Worm (Caenorhabditis elegans) whole organism, L1 larva: ENCODE measurements around the gene spp-1.
A peak's percentile ranks its signal among the peaks of the same experiment; 100 is the strongest.

Experiments
- C34B4.2 ChIP-seq: sonication (generic microtip); optimal IDR thresholded peaks from 2 replicates; lab custom pipeline; 2017; ENCODE audit warnings: mild to moderate bottlenecking, missing genetic modification characterization, missing compliant biosample characterization
- F16B12.6 ChIP-seq: fragments of 150-350 bp; optimal IDR thresholded peaks from 2 replicates; lab custom pipeline; 2014; ENCODE audit warnings: missing biosample characterization, missing genetic modification characterization
- Y116A8C.19 ChIP-seq: sonication (generic microtip); optimal IDR thresholded peaks from 2 replicates; lab custom pipeline; 2016; ENCODE audit warnings: missing compliant biosample characterization, missing genetic modification characterization, borderline replicate concordance
- blmp-1 ChIP-seq: fragments of 150-350 bp; optimal IDR thresholded peaks from 2 replicates; lab custom pipeline; 2014; ENCODE audit warnings: missing biosample characterization, missing genetic modification characterization
- ceh-82 ChIP-seq, 3 experiments: fragments of 150-350 bp in 1 of 3; sonication (generic microtip) in 2 of 3; optimal IDR thresholded peaks; 2 replicates each; lab custom pipeline; 2014 to 2017; ENCODE audit warnings: missing biosample characterization in 3 of 3, missing genetic modification characterization in 3 of 3
- ceh-88 ChIP-seq: fragments of 200-800 bp; sonication (Bioruptor generic); IDR thresholded peaks from 2 replicates; pipeline ENCODE4 v1.3.6; 2022; ENCODE audit warnings: missing genetic modification characterization, missing compliant biosample characterization
- ces-1 ChIP-seq: fragments of 150-350 bp; optimal IDR thresholded peaks from 2 replicates; lab custom pipeline; 2014; ENCODE audit warnings: missing biosample characterization, missing genetic modification reagents, missing genetic modification characterization
- efl-1 ChIP-seq, 4 experiments: fragments of 150-350 bp; optimal IDR thresholded peaks in 3 of 4; peaks in 1 of 4; 1 replicate in 1 of 4; 2 replicates in 3 of 4; lab custom pipeline; 2014; ENCODE audit warnings: missing biosample characterization in 2 of 4, missing genetic modification characterization in 2 of 4, missing genetic modification reagents in 2 of 4
- elt-2 ChIP-seq: sonication (generic microtip); optimal IDR thresholded peaks from 2 replicates; lab custom pipeline; 2016; ENCODE audit warnings: missing genetic modification characterization, mild to moderate bottlenecking, inconsistent platforms, missing compliant biosample characterization, missing genetic modification reagents
- elt-3 ChIP-seq, 6 experiments: fragments of 150-350 bp in 1 of 6; sonication (generic microtip); optimal IDR thresholded peaks; 2 replicates each; lab custom pipeline; 2017 to 2018; ENCODE audit warnings: missing biosample characterization in 6 of 6, missing genetic modification characterization in 6 of 6, inconsistent platforms in 1 of 6
- ets-5 ChIP-seq: fragments of 200-800 bp; sonication (Bioruptor generic); IDR thresholded peaks from 2 replicates; pipeline ENCODE4 v1.3.6; 2022; ENCODE audit warnings: missing genetic modification characterization, missing compliant biosample characterization
- grh-1 ChIP-seq: fragments of 200-800 bp; sonication (Bioruptor generic); IDR thresholded peaks from 2 replicates; pipeline ENCODE4 v1.3.6; 2022; ENCODE audit warnings: missing genetic modification reagents, missing genetic modification characterization, missing compliant biosample characterization
- hlh-4 ChIP-seq: sonication (generic microtip); optimal IDR thresholded peaks from 2 replicates; lab custom pipeline; 2016; ENCODE audit warnings: mild to moderate bottlenecking, missing genetic modification characterization, missing compliant biosample characterization
- hpl-2 ChIP-seq: fragments of 150-350 bp; optimal IDR thresholded peaks from 2 replicates; lab custom pipeline; 2014; ENCODE audit warnings: missing biosample characterization, missing genetic modification reagents, missing genetic modification characterization
- isw-1 ChIP-seq: fragments of 200-800 bp; sonication (Bioruptor generic); IDR thresholded peaks from 2 replicates; pipeline ENCODE4 v1.3.6; 2022; ENCODE audit warnings: missing genetic modification characterization, missing compliant biosample characterization
- lin-14 ChIP-seq: fragments of 200-800 bp; sonication (Bioruptor generic); optimal IDR thresholded peaks from 2 replicates; lab custom pipeline; 2018; ENCODE audit warnings: mild to moderate bottlenecking, missing genetic modification characterization, moderate library complexity, missing compliant biosample characterization
- lin-15B ChIP-seq: fragments of 150-350 bp; sonication (generic microtip); optimal IDR thresholded peaks from 3 replicates; lab custom pipeline; 2014; ENCODE audit warnings: missing biosample characterization, missing genetic modification characterization
- lin-39 ChIP-seq: fragments of 150-350 bp; optimal IDR thresholded peaks from 2 replicates; lab custom pipeline; 2014; ENCODE audit warnings: missing biosample characterization, missing genetic modification reagents, missing genetic modification characterization
- nhr-20 ChIP-seq: sonication (generic microtip); optimal IDR thresholded peaks from 2 replicates; lab custom pipeline; 2016; ENCODE audit warnings: mild to moderate bottlenecking, missing genetic modification characterization, missing compliant biosample characterization
- nhr-237 ChIP-seq: fragments of 150-350 bp; optimal IDR thresholded peaks from 2 replicates; lab custom pipeline; 2014; ENCODE audit warnings: missing biosample characterization, missing genetic modification characterization
- nhr-47 ChIP-seq: sonication (generic microtip); optimal IDR thresholded peaks from 2 replicates; lab custom pipeline; 2016; ENCODE audit warnings: mild to moderate bottlenecking, missing genetic modification characterization, moderate library complexity, missing compliant biosample characterization
- nhr-71 ChIP-seq: sonication (generic microtip); optimal IDR thresholded peaks from 2 replicates; lab custom pipeline; 2016; ENCODE audit warnings: mild to moderate bottlenecking, missing genetic modification characterization, moderate library complexity, missing compliant biosample characterization
- nhr-84 ChIP-seq: sonication (generic microtip); optimal IDR thresholded peaks from 2 replicates; lab custom pipeline; 2017; ENCODE audit warnings: missing biosample characterization, missing genetic modification characterization
- nhr-85 ChIP-seq: sonication (generic microtip); peaks from one replicate; lab custom pipeline; 2016; ENCODE audit warnings: missing genetic modification characterization, inconsistent platforms, missing compliant biosample characterization
- nhr-90 ChIP-seq: sonication (generic microtip); optimal IDR thresholded peaks from 2 replicates; lab custom pipeline; 2016; ENCODE audit warnings: mild to moderate bottlenecking, missing genetic modification characterization, missing compliant biosample characterization; ENCODE audit not compliant: poor library complexity
- pax-3 ChIP-seq: fragments of 200-800 bp; sonication (Bioruptor generic); optimal IDR thresholded peaks from 2 replicates; lab custom pipeline; 2018; ENCODE audit warnings: mild to moderate bottlenecking, missing genetic modification characterization, moderate library complexity, missing compliant biosample characterization
- snu-23 ChIP-seq: sonication (generic microtip); optimal IDR thresholded peaks from 2 replicates; lab custom pipeline; 2016; ENCODE audit warnings: missing genetic modification characterization, missing compliant biosample characterization
- swsn-7 ChIP-seq: sonication (generic microtip); optimal IDR thresholded peaks from 2 replicates; lab custom pipeline; 2016; ENCODE audit warnings: missing genetic modification characterization, missing compliant biosample characterization
- tbx-2 ChIP-seq: sonication (generic microtip); optimal IDR thresholded peaks from 2 replicates; lab custom pipeline; 2016; ENCODE audit warnings: missing genetic modification characterization, missing compliant biosample characterization
- unc-62 ChIP-seq: fragments of 150-350 bp; optimal IDR thresholded peaks from 2 replicates; lab custom pipeline; 2014; ENCODE audit warnings: missing biosample characterization, missing genetic modification reagents, missing genetic modification characterization
- unc-98 ChIP-seq: fragments of 200-800 bp; sonication (Bioruptor generic); IDR thresholded peaks from 2 replicates; pipeline ENCODE4 v1.3.6; 2022; ENCODE audit warnings: missing genetic modification characterization, missing compliant biosample characterization
- zag-1 ChIP-seq: fragments of 150-350 bp; optimal IDR thresholded peaks from 2 replicates; lab custom pipeline; 2014; ENCODE audit warnings: missing biosample characterization, missing genetic modification characterization
- ztf-11 ChIP-seq, 2 experiments: sonication (generic microtip); optimal IDR thresholded peaks; 2 replicates each; lab custom pipeline; 2016 to 2017; ENCODE audit warnings: missing genetic modification characterization in 2 of 2, missing biosample characterization in 1 of 2, missing compliant biosample characterization in 1 of 2

The spp-1 gene

ce11 chrIII:10351595-10352207 lies 3.8 kb downstream of the spp-1 start, which contains the start of gene T07C4.3:
T07C4.3 (plus strand) TSS chrIII:10352157.
- no peak for TF ChIP-seq lin-15B (tag; lab: Kevin White, UChicago)
- TF ChIP-seq, all 84 proteins: peak for 0

DNA sequence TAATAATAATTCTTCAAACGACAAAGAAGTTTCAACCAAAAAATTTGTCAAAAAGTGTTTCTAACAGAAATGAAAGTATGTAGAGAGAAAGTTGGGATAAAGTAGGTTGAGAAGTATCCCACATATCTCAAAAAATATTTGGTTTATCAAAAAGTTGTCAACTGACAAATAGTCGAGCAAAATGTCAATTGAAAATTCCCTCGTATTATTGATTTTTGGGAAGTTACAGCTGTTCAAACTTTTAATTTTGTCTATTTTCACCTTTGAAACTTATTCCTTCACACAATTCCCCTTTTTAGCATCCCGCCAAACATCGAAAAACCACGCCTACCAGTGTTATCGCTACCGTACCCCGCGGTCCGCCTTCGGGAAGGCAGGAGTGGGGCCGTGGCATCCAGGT lies 8.4 kb downstream of the spp-1 start, which contains the start of gene tbx-8:
TSS of gene tbx-8 (plus strand) at position 301 of the 400 bp plus-strand sequence.
- TF ChIP-seq isw-1 (GFP tag; lab: Robert Waterston, UW), result no peak
- no peak for TF ChIP-seq hpl-2 (GFP tag; lab: Kevin White, UChicago)
- no peak for TF ChIP-seq ces-1 (GFP tag; lab: Kevin White, UChicago)
- no peak for TF ChIP-seq F16B12.6 (tag; lab: Kevin White, UChicago)
- TF ChIP-seq unc-98, result no peak
- TF ChIP-seq ceh-82 (tag; optimal IDR thresholded peaks at IDR 0.05; lab: Kevin White, UChicago), result no peak
- TF ChIP-seq lin-14 (GFP tag; lab: Kevin White, UChicago), result no peak
- no peak for TF ChIP-seq swsn-7 (tag; lab: Kevin White, UChicago)

- TF ChIP-seq lin-39 (tag; lab: Kevin White, UChicago), result no peak
- TF ChIP-seq efl-1 (optimal IDR thresholded peaks at IDR 0.05; lab: Kevin White, UChicago), result no peak
- TF ChIP-seq efl-1 (GFP tag; optimal IDR thresholded peaks at IDR 0.05 in 1 of 2; lab: Kevin White, UChicago), result peak in 1 of 2 experiments; percentile 20
- TF ChIP-seq nhr-85 (tag; lab: Kevin White, UChicago), result peak; percentile 36
Measured at ce11 chrIII:10344762-10345161, 10.7 kb downstream of the spp-1 start.

- no peak for TF ChIP-seq tbx-2 (tag; lab: Kevin White, UChicago)
- TF ChIP-seq nhr-237 (tag; lab: Kevin White, UChicago), result no peak
- no peak for TF ChIP-seq efl-1 (optimal IDR thresholded peaks at IDR 0.05; lab: Kevin White, UChicago)
- TF ChIP-seq efl-1 (GFP tag; optimal IDR thresholded peaks at IDR 0.05 in 1 of 2; lab: Kevin White, UChicago), result no peak
- TF ChIP-seq zag-1 (tag; lab: Kevin White, UChicago), result no peak
- TF ChIP-seq ceh-82 (tag; optimal IDR thresholded peaks at IDR 0.05; lab: Kevin White, UChicago), result no peak
- TF ChIP-seq hlh-4, result no peak
- no peak for TF ChIP-seq C34B4.2
- TF ChIP-seq Y116A8C.19 (tag; lab: Kevin White, UChicago), result no peak
- TF ChIP-seq ztf-11 (tag; optimal IDR thresholded peaks at IDR 0.05; lab: Kevin White, UChicago), result no peak
Measured at ce11 chrIII:10341758-10342157, 13.7 kb downstream of the spp-1 start, which contains the start of gene tbx-9. tbx-9 (minus strand) TSS chrIII:10341858.

DNA sequence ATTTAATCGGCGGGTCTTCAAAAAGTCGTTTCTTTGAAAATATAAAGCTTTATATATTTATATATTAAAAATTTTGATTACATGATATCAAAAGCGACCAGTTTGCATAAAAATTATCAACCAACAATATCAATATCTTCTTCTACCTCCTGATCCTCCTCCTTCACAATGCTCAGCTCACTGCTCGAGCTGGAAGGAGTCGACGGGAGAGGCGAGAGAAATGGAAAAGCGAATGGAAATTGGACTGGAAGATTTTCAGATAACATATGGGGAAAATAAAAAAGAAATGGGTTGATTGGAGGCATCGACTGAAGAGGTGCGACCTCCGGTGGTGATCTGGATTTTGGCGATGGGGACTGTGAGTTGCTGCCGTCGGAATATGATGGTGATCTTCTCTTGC lies 15.5 kb downstream of the spp-1 start:
- no peak for TF ChIP-seq unc-62
- TF ChIP-seq efl-1 (optimal IDR thresholded peaks at IDR 0.05; lab: Kevin White, UChicago), result no peak
- peak in 1 of 2 experiments; percentile 56 for TF ChIP-seq efl-1 (GFP tag; optimal IDR thresholded peaks at IDR 0.05 in 1 of 2; lab: Kevin White, UChicago)
- no peak for TF ChIP-seq pax-3
- TF ChIP-seq nhr-90 (tag; lab: Kevin White, UChicago), result no peak

- TF ChIP-seq efl-1 (optimal IDR thresholded peaks at IDR 0.05; lab: Kevin White, UChicago) (no peak), efl-1 (GFP tag; optimal IDR thresholded peaks at IDR 0.05 in 1 of 2; lab: Kevin White, UChicago) (peak in 1 of 2 experiments; percentile 4), ets-5 (GFP tag; lab: Robert Waterston, UW) (no peak), elt-2 (tag; lab: Kevin White, UChicago) (no peak), unc-62 (no peak), hlh-4 (no peak), ceh-88 (GFP tag; lab: Robert Waterston, UW) (no peak), blmp-1 (tag; lab: Kevin White, UChicago) (peak; percentile 25), nhr-84 (tag; lab: Kevin White, UChicago) (no peak), nhr-85 (tag; lab: Kevin White, UChicago) (peak; percentile 88), nhr-20 (peak; percentile 40), lin-14 (GFP tag; lab: Kevin White, UChicago) (peak; percentile 53), nhr-47 (peak; percentile 26), grh-1 (GFP tag; lab: Robert Waterston, UW) (peak; percentile 12; the same call in 1 of the 2 replicates), snu-23 (GFP tag; lab: Kevin White, UChicago) (peak; percentile 27), nhr-71 (tag; lab: Kevin White, UChicago) (peak; percentile 37), nhr-90 (tag; lab: Kevin White, UChicago) (peak; percentile 37), elt-3 (tag; optimal IDR thresholded peaks at IDR 0.05; lab: Kevin White, UChicago) (peak in 1 of 6 experiments; percentile 67), lin-15B (tag; lab: Kevin White, UChicago) (no peak)
Measured at ce11 chrIII:10338992-10339852, 16.2 kb downstream of the spp-1 start.
